Fruit fly (Drosophila melanogaster) whole organism, embryonic: ENCODE results near the gene CG33489.
A peak's percentile ranks its signal among the peaks of the same experiment; 100 is the strongest.

Source experiments
- B-H1 ChIP-seq: fragments of 200-800 bp; sonication (Bioruptor generic); IDR thresholded peaks from 3 replicates; pipeline ENCODE4 v1.3.6; 2022; ENCODE audit warnings: missing biosample characterization, missing genetic modification characterization
- CG1024 ChIP-seq: fragments of 200-800 bp; sonication (Bioruptor generic); IDR thresholded peaks from 2 replicates; pipeline ENCODE4 v1.3.6; 2022; ENCODE audit warnings: missing biosample characterization, missing genetic modification characterization
- CG10431 ChIP-seq: fragments of 200-800 bp; sonication (Bioruptor generic); optimal IDR thresholded peaks from 3 replicates; lab custom pipeline; 2018; ENCODE audit warnings: missing biosample characterization, mild to moderate bottlenecking, missing genetic modification characterization
- CG11456 ChIP-seq: fragments of 200-800 bp; sonication (Bioruptor generic); IDR thresholded peaks from 3 replicates; pipeline ENCODE4 v1.3.6; 2022; ENCODE audit warnings: missing biosample characterization, missing genetic modification characterization
- CG12219 ChIP-seq: fragments of 200-800 bp; sonication (Bioruptor generic); optimal IDR thresholded peaks from 3 replicates; lab custom pipeline; 2018; ENCODE audit warnings: missing biosample characterization, mild to moderate bottlenecking, missing genetic modification characterization
- CG13123 ChIP-seq: fragments of 200-800 bp; sonication (Bioruptor generic); optimal IDR thresholded peaks from 2 replicates; lab custom pipeline; 2016; ENCODE audit warnings: missing biosample characterization, missing genetic modification characterization
- CG14965 ChIP-seq: fragments of 200-800 bp; sonication (Bioruptor generic); optimal IDR thresholded peaks from 2 replicates; lab custom pipeline; 2016; ENCODE audit warnings: missing biosample characterization, missing genetic modification characterization, borderline replicate concordance
- CG1602 ChIP-seq: fragments of 200-800 bp; sonication (Bioruptor generic); optimal IDR thresholded peaks from 3 replicates; lab custom pipeline; 2016; ENCODE audit warnings: missing biosample characterization, missing genetic modification characterization
- CG1792 ChIP-seq: fragments of 200-800 bp; sonication (Bioruptor generic); optimal IDR thresholded peaks from 2 replicates; lab custom pipeline; 2016; ENCODE audit warnings: missing biosample characterization, missing genetic modification characterization
- CG18476 ChIP-seq: fragments of 200-800 bp; sonication (Bioruptor generic); optimal IDR thresholded peaks from 2 replicates; lab custom pipeline; 2016; ENCODE audit warnings: missing biosample characterization, mild to moderate bottlenecking, missing genetic modification characterization
- CG18619 ChIP-seq: fragments of 200-800 bp; sonication (Bioruptor generic); optimal IDR thresholded peaks from 3 replicates; lab custom pipeline; 2017; ENCODE audit warnings: missing biosample characterization, mild to moderate bottlenecking, missing genetic modification characterization
- CG18764 ChIP-seq: fragments of 200-800 bp; sonication (Bioruptor generic); optimal IDR thresholded peaks from 3 replicates; lab custom pipeline; 2016; ENCODE audit warnings: missing biosample characterization, missing genetic modification characterization
- CG2120 ChIP-seq: fragments of 200-800 bp; sonication (Bioruptor generic); optimal IDR thresholded peaks from 3 replicates; lab custom pipeline; 2016; ENCODE audit warnings: missing biosample characterization, missing genetic modification characterization
- CG2129 ChIP-seq: fragments of 200-800 bp; sonication (Bioruptor generic); IDR thresholded peaks from 2 replicates; pipeline ENCODE4 v1.3.6; 2022; ENCODE audit warnings: missing biosample characterization, missing genetic modification characterization; ENCODE audit not compliant: partially characterized antibody
- CG31365 ChIP-seq: fragments of 200-800 bp; sonication (Bioruptor generic); optimal IDR thresholded peaks from 2 replicates; lab custom pipeline; 2018; ENCODE audit warnings: missing biosample characterization, mild to moderate bottlenecking, missing genetic modification characterization
- CG31388 ChIP-seq: fragments of 200-800 bp; sonication (Bioruptor generic); optimal IDR thresholded peaks from 2 replicates; lab custom pipeline; 2016; ENCODE audit warnings: missing biosample characterization, missing genetic modification characterization
- CG4707 ChIP-seq: fragments of 200-800 bp; sonication (Bioruptor generic); optimal IDR thresholded peaks from 2 replicates; lab custom pipeline; 2018; ENCODE audit warnings: missing biosample characterization, mild to moderate bottlenecking, missing genetic modification characterization, moderate library complexity
- CG5245 ChIP-seq: fragments of 200-800 bp; sonication (Bioruptor generic); optimal IDR thresholded peaks from 3 replicates; lab custom pipeline; 2016; ENCODE audit warnings: missing biosample characterization, missing genetic modification characterization
- CG7786 ChIP-seq: fragments of 200-800 bp; sonication (Bioruptor generic); optimal IDR thresholded peaks from 2 replicates; lab custom pipeline; 2016; ENCODE audit warnings: missing biosample characterization, missing genetic modification characterization
- CG8290 ChIP-seq, 3 experiments: fragments of 200-800 bp; sonication (Bioruptor generic); optimal IDR thresholded peaks; 2 replicates each; lab custom pipeline; 2016 to 2019; ENCODE audit warnings: missing biosample characterization in 3 of 3, missing genetic modification characterization in 3 of 3, mild to moderate bottlenecking in 2 of 3, moderate library complexity in 1 of 3
- Dbx ChIP-seq: fragments of 200-800 bp; sonication (Bioruptor generic); IDR thresholded peaks from 3 replicates; pipeline ENCODE4 v1.3.6; 2022; ENCODE audit warnings: missing biosample characterization, missing genetic modification characterization
- Dll ChIP-seq: fragments of 200-800 bp; sonication (Bioruptor generic); IDR thresholded peaks from 4 replicates; pipeline ENCODE4 v1.3.6; 2022; ENCODE audit warnings: missing biosample characterization, missing genetic modification characterization; ENCODE audit not compliant: partially characterized antibody
- Fer1 ChIP-seq: fragments of 200-800 bp; sonication (Bioruptor generic); optimal IDR thresholded peaks from 2 replicates; lab custom pipeline; 2017; ENCODE audit warnings: missing biosample characterization, mild to moderate bottlenecking, missing genetic modification characterization
- H15 ChIP-seq: fragments of 200-800 bp; sonication (Bioruptor generic); IDR thresholded peaks from 3 replicates; pipeline ENCODE4 v1.3.6; 2022; ENCODE audit warnings: missing biosample characterization, missing genetic modification characterization
- HLH3B ChIP-seq: fragments of 200-800 bp; sonication (Bioruptor generic); IDR thresholded peaks from 2 replicates; pipeline ENCODE4 v1.3.6; 2022; ENCODE audit warnings: missing biosample characterization, missing genetic modification characterization
- NC2β ChIP-seq: fragments of 200-800 bp; sonication (Bioruptor generic); optimal IDR thresholded peaks from 2 replicates; lab custom pipeline; 2016; ENCODE audit warnings: missing biosample characterization, missing genetic modification characterization
- Stat92E ChIP-seq, 3 experiments: fragments of >200 bp in 2 of 3; fragments of 200-800 bp in 1 of 3; sonication (Bioruptor generic) in 1 of 3; optimal IDR thresholded peaks; 2 replicates each; lab custom pipeline; 2017 to 2019; ENCODE audit warnings: missing biosample characterization in 3 of 3, missing genetic modification characterization in 3 of 3, mild to moderate bottlenecking in 1 of 3, moderate library complexity in 1 of 3
- aop ChIP-seq: fragments of 200-800 bp; sonication (Bioruptor generic); IDR thresholded peaks from 2 replicates; pipeline ENCODE4 v1.3.6; 2022; ENCODE audit warnings: missing biosample characterization, missing genetic modification characterization
- ato ChIP-seq: fragments of 200-800 bp; sonication (Bioruptor generic); IDR thresholded peaks from 2 replicates; pipeline ENCODE4 v1.3.6; 2022; ENCODE audit warnings: missing biosample characterization, missing genetic modification characterization; ENCODE audit not compliant: partially characterized antibody
- bcd ChIP-seq: fragments of 200-800 bp; sonication (Bioruptor generic); optimal IDR thresholded peaks from 2 replicates; lab custom pipeline; 2017; ENCODE audit warnings: missing biosample characterization, mild to moderate bottlenecking, missing genetic modification characterization
- danr ChIP-seq: fragments of 200-800 bp; sonication (Bioruptor generic); IDR thresholded peaks from 2 replicates; pipeline ENCODE4 v1.3.6; 2022; ENCODE audit warnings: missing biosample characterization, missing genetic modification characterization
- eve ChIP-seq, 2 experiments: fragments of >200 bp; optimal IDR thresholded peaks; 2 replicates each; lab custom pipeline; 2017; ENCODE audit warnings: missing biosample characterization in 2 of 2, missing genetic modification characterization in 2 of 2
- ewg ChIP-seq: fragments of 200-800 bp; sonication (Bioruptor generic); optimal IDR thresholded peaks from 3 replicates; lab custom pipeline; 2017; ENCODE audit warnings: mild to moderate bottlenecking, missing biosample characterization, missing genetic modification reagents, missing genetic modification characterization
- eyg ChIP-seq: fragments of 200-800 bp; sonication (Bioruptor generic); optimal IDR thresholded peaks from 3 replicates; lab custom pipeline; 2016; ENCODE audit warnings: missing biosample characterization, missing genetic modification characterization
- fru ChIP-seq: fragments of >200 bp; optimal IDR thresholded peaks from 2 replicates; lab custom pipeline; 2017
- gro ChIP-seq: fragments of 200-800 bp; sonication (Bioruptor generic); optimal IDR thresholded peaks from 2 replicates; lab custom pipeline; 2016; ENCODE audit warnings: missing biosample characterization, missing genetic modification characterization
- insv ChIP-seq, 2 experiments: fragments of 200-800 bp; sonication (Bioruptor generic); optimal IDR thresholded peaks; 3 replicates each; lab custom pipeline; 2016 to 2018; ENCODE audit warnings: missing biosample characterization in 2 of 2, missing genetic modification characterization in 2 of 2
- jumu ChIP-seq: fragments of 200-800 bp; sonication (Bioruptor generic); optimal IDR thresholded peaks from 3 replicates; lab custom pipeline; 2016; ENCODE audit warnings: missing biosample characterization, missing genetic modification characterization
- kni ChIP-seq: fragments of 200-800 bp; sonication (Bioruptor generic); optimal IDR thresholded peaks from 3 replicates; lab custom pipeline; 2017; ENCODE audit warnings: mild to moderate bottlenecking, missing biosample characterization, missing genetic modification reagents, missing genetic modification characterization
- knrl ChIP-seq: fragments of 200-800 bp; sonication (Bioruptor generic); IDR thresholded peaks from 3 replicates; pipeline ENCODE4 v1.3.6; 2022; ENCODE audit warnings: missing biosample characterization, missing genetic modification characterization; ENCODE audit not compliant: partially characterized antibody
- oc ChIP-seq: fragments of 200-800 bp; sonication (Bioruptor generic); optimal IDR thresholded peaks from 2 replicates; lab custom pipeline; 2018; ENCODE audit warnings: missing biosample characterization, mild to moderate bottlenecking, missing genetic modification characterization, moderate library complexity
- onecut ChIP-seq: fragments of 200-800 bp; sonication (Bioruptor generic); IDR thresholded peaks from 2 replicates; pipeline ENCODE4 v1.3.6; 2022; ENCODE audit warnings: missing biosample characterization, missing genetic modification characterization
- p53 ChIP-seq: fragments of 200-800 bp; sonication (Bioruptor generic); optimal IDR thresholded peaks from 2 replicates; lab custom pipeline; 2016; ENCODE audit warnings: missing biosample characterization, missing genetic modification characterization
- pb ChIP-seq: fragments of 200-800 bp; sonication (Bioruptor generic); optimal IDR thresholded peaks from 3 replicates; lab custom pipeline; 2016; ENCODE audit warnings: missing biosample characterization, missing genetic modification characterization
- pnt ChIP-seq: fragments of 200-800 bp; sonication (Bioruptor generic); optimal IDR thresholded peaks from 3 replicates; lab custom pipeline; 2016; ENCODE audit warnings: missing biosample characterization, missing genetic modification characterization
- sens-2 ChIP-seq: fragments of 200-800 bp; sonication (Bioruptor generic); IDR thresholded peaks from 2 replicates; pipeline ENCODE4 v1.3.6; 2022; ENCODE audit warnings: missing biosample characterization, missing genetic modification characterization
- sisA ChIP-seq: fragments of 200-800 bp; sonication (Bioruptor generic); IDR thresholded peaks from 2 replicates; pipeline ENCODE4 v1.3.6; 2022; ENCODE audit warnings: missing biosample characterization, missing genetic modification characterization
- slp2 ChIP-seq: fragments of 200-800 bp; sonication (Bioruptor generic); optimal IDR thresholded peaks from 2 replicates; lab custom pipeline; 2016; ENCODE audit warnings: missing biosample characterization, missing genetic modification characterization
- tio ChIP-seq: fragments of 200-800 bp; sonication (Bioruptor generic); optimal IDR thresholded peaks from 2 replicates; lab custom pipeline; 2017; ENCODE audit warnings: missing biosample characterization, missing genetic modification characterization, inconsistent platforms
- zfh2 ChIP-seq: fragments of 200-800 bp; sonication (Bioruptor generic); optimal IDR thresholded peaks from 2 replicates; lab custom pipeline; 2016; ENCODE audit warnings: missing biosample characterization, missing genetic modification characterization

CG33489 gene

dm6 chr3L:11550359-11551056 is 26.3 kb downstream of the CG33489 start (continued):
- no peak for TF ChIP-seq eve (GFP tag; optimal IDR thresholded peaks at IDR 0.05; lab: Kevin White, UChicago)
- no peak for TF ChIP-seq slp2 (GFP tag; lab: Kevin White, UChicago)
- no peak for TF ChIP-seq CG18764
- no peak for TF ChIP-seq aop
- TF ChIP-seq jumu (GFP tag; lab: Kevin White, UChicago), result no peak
- no peak for TF ChIP-seq onecut (GFP tag; lab: Robert Waterston, UW)
- TF ChIP-seq CG13123 (GFP tag; lab: Kevin White, UChicago), result no peak
- no peak for TF ChIP-seq oc (tag; lab: Kevin White, UChicago)
- TF ChIP-seq kni, result peak; percentile 67
- peak; percentile 68 for TF ChIP-seq gro (GFP tag; lab: Kevin White, UChicago)
- 0 out of 3 replicates have a peak, but pooled peaks have one; percentile 40 for TF ChIP-seq Dbx (GFP tag; lab: Robert Waterston, UW)
- TF ChIP-seq knrl (GFP tag; lab: Robert Waterston, UW), result no peak
- TF ChIP-seq CG1024 (GFP tag; lab: Robert Waterston, UW), result no peak
- no peak for TF ChIP-seq CG1602 (GFP tag; lab: Kevin White, UChicago)
- no peak for TF ChIP-seq zfh2
- no peak for TF ChIP-seq ato (GFP tag; lab: Robert Waterston, UW)
- TF ChIP-seq Stat92E (GFP tag; optimal IDR thresholded peaks at IDR 0.05; lab: Kevin White, UChicago), result no peak
- no peak for TF ChIP-seq B-H1 (GFP tag; lab: Robert Waterston, UW)
- no peak for TF ChIP-seq insv (GFP tag; optimal IDR thresholded peaks at IDR 0.05; lab: Kevin White, UChicago)
- no peak for TF ChIP-seq NC2β (GFP tag; lab: Kevin White, UChicago)
- no peak for TF ChIP-seq danr
- TF ChIP-seq pb, result no peak
- no peak for TF ChIP-seq CG2129 (GFP tag; lab: Robert Waterston, UW)
- TF ChIP-seq fru (lab: Kevin White, UChicago), result no peak
- no peak for TF ChIP-seq CG18476 (GFP tag; lab: Kevin White, UChicago)
- no peak for TF ChIP-seq CG7786 (GFP tag; lab: Kevin White, UChicago)
- TF ChIP-seq CG12219 (GFP tag; lab: Kevin White, UChicago), result no peak
- peak; percentile 3 for TF ChIP-seq Fer1 (GFP tag; lab: Kevin White, UChicago)
- no peak for TF ChIP-seq CG18619 (GFP tag; lab: Kevin White, UChicago)
- TF ChIP-seq H15 (GFP tag; lab: Robert Waterston, UW), result no peak
- TF ChIP-seq ewg (GFP tag; lab: Kevin White, UChicago), result no peak
- no peak for TF ChIP-seq CG14965
- TF ChIP-seq CG8290 (GFP tag; optimal IDR thresholded peaks at IDR 0.05; lab: Kevin White, UChicago), result no peak
- TF ChIP-seq CG8290 (tag; optimal IDR thresholded peaks at IDR 0.05; lab: Kevin White, UChicago), result peak in 1 of 2 experiments; percentile 64
- no peak for TF ChIP-seq bcd
- no peak for TF ChIP-seq CG4707 (GFP tag; lab: Kevin White, UChicago)
- no peak for TF ChIP-seq sens-2 (GFP tag; lab: Robert Waterston, UW)
- no peak for TF ChIP-seq eyg (GFP tag; lab: Kevin White, UChicago)
- TF ChIP-seq p53 (GFP tag; lab: Kevin White, UChicago), result no peak
- TF ChIP-seq CG10431 (GFP tag; lab: Kevin White, UChicago), result peak; percentile 7
- TF ChIP-seq CG2120, result no peak
- no peak for TF ChIP-seq tio (GFP tag; lab: Kevin White, UChicago)
- TF ChIP-seq CG31365 (tag; lab: Kevin White, UChicago), result no peak
- TF ChIP-seq pnt (GFP tag; lab: Kevin White, UChicago), result no peak
- peak; percentile 55; the same call in 2 of the 3 replicates for TF ChIP-seq CG11456
- no peak; the same call in 1 of the 2 replicates for TF ChIP-seq HLH3B (GFP tag; lab: Robert Waterston, UW)
- no peak for TF ChIP-seq CG31388 (GFP tag; lab: Kevin White, UChicago)
- TF ChIP-seq CG5245 (GFP tag; lab: Kevin White, UChicago), result no peak
- TF ChIP-seq Dll (GFP tag; lab: Robert Waterston, UW), result no peak
- TF ChIP-seq sisA, result no peak
- no peak for TF ChIP-seq CG1792 (GFP tag; lab: Kevin White, UChicago)
